Fruit fly (Drosophila melanogaster): ENCODE data around the gene XNP.

The XNP gene

DNA sequence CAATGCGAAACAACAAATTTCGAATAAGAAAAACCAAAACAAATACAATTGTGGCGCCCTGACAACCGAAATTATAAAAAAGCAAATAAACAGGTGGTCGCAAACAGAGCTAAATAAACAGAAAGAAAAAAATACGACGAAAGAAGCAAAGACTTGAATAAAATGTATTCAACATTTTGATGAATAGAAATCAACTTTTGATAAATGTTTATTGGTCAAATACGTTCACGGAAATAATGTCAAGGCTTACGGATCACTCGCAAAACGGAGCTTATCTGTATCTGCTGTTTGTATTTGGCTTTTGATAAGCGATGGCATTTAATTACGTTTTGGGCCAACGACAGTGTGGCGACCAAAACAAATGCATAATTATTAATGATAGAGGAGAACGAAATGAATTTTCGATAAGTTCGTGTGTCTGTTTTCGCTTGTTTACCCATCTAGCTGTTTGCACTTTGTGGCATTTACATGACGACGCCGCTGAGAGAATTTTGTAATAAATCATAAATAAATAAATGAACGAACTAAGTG is 29.4 kb downstream of the XNP start (continued):
- peak; percentile 74 for TF ChIP-seq CG8924 (tag; optimal IDR thresholded peaks at IDR 0.05)
- TF ChIP-seq CG11247 (GFP tag; IDR thresholded peaks at IDR 0.05) = no peak
- no peak for TF ChIP-seq CG4424 (GFP tag; optimal IDR thresholded peaks at IDR 0.05)
- no peak for TF ChIP-seq Pdp1 (GFP tag; optimal IDR thresholded peaks at IDR 0.05)
- peak; percentile 19 for TF ChIP-seq da (GFP tag; optimal IDR thresholded peaks at IDR 0.05)
- peak; percentile 43 for TF ChIP-seq Hand (GFP tag; optimal IDR thresholded peaks at IDR 0.05)
- TF ChIP-seq CG11695 (GFP tag; IDR thresholded peaks at IDR 0.05) = peak; percentile 19; the same call in 1 of the 3 replicates
- no peak for TF ChIP-seq vnd (GFP tag; IDR thresholded peaks at IDR 0.05; ENCODE audit: partially characterized antibody)
- no peak for TF ChIP-seq luna (GFP tag; optimal IDR thresholded peaks at IDR 0.05)
- no peak for TF ChIP-seq tna (GFP tag; IDR thresholded peaks at IDR 0.05; ENCODE audit: partially characterized antibody)
- TF ChIP-seq Lim3 (GFP tag; IDR thresholded peaks at IDR 0.05) = no peak
- peak; percentile 67 for TF ChIP-seq Vsx1 (GFP tag; optimal IDR thresholded peaks at IDR 0.05)
- peak; percentile 73 for TF ChIP-seq CG10209 (GFP tag; optimal IDR thresholded peaks at IDR 0.05)
- TF ChIP-seq Hr3 (GFP tag; optimal IDR thresholded peaks at IDR 0.05) = peak; percentile 7
- peak; percentile 26 for TF ChIP-seq CG18764 (GFP tag; optimal IDR thresholded peaks at IDR 0.05)
- TF ChIP-seq YL-1 (GFP tag; optimal IDR thresholded peaks at IDR 0.05) = peak; percentile 25
- TF ChIP-seq br (optimal IDR thresholded peaks at IDR 0.05) = no peak
- TF ChIP-seq CG18011 (GFP tag; optimal IDR thresholded peaks at IDR 0.05) = peak; percentile 23
- TF ChIP-seq CG14860 (GFP tag; IDR thresholded peaks at IDR 0.05; ENCODE audit: partially characterized antibody) = no peak
- TF ChIP-seq run (tag; optimal IDR thresholded peaks at IDR 0.05) = peak; percentile 87
- no peak for TF ChIP-seq CG8944 (GFP tag; optimal IDR thresholded peaks at IDR 0.05)
- TF ChIP-seq bowl (GFP tag; IDR thresholded peaks at IDR 0.05) = no peak
- no peak for TF ChIP-seq pros (GFP tag; optimal IDR thresholded peaks at IDR 0.05)
- TF ChIP-seq fru (optimal IDR thresholded peaks at IDR 0.05) = no peak
- TF ChIP-seq fd96Cb (tag; optimal IDR thresholded peaks at IDR 0.05) = no peak
- TF ChIP-seq onecut (GFP tag; IDR thresholded peaks at IDR 0.05) = no peak
- TF ChIP-seq Hsf (GFP tag; optimal IDR thresholded peaks at IDR 0.05) = peak; percentile 10
- TF ChIP-seq CG10274 (GFP tag; optimal IDR thresholded peaks at IDR 0.05) = no peak
- no peak for TF ChIP-seq hb (GFP tag; IDR thresholded peaks at IDR 0.05; ENCODE audit: partially characterized antibody)
- TF ChIP-seq Gug (GFP tag; IDR thresholded peaks at IDR 0.05) = no peak
- TF ChIP-seq pho (GFP tag; optimal IDR thresholded peaks at IDR 0.05) = no peak
- peak; percentile 76 for TF ChIP-seq lab (GFP tag; optimal IDR thresholded peaks at IDR 0.05)
- peak; percentile 56 for TF ChIP-seq caup (GFP tag; optimal IDR thresholded peaks at IDR 0.05; ENCODE audit: severe bottlenecking)
- TF ChIP-seq CG17361 (GFP tag; IDR thresholded peaks at IDR 0.05) = 0 out of 3 replicates have a peak, but pooled peaks have one; percentile 35
- no peak for TF ChIP-seq dati (GFP tag; IDR thresholded peaks at IDR 0.05)
- TF ChIP-seq D (optimal IDR thresholded peaks at IDR 0.05) = no peak
- TF ChIP-seq D (GFP tag; optimal IDR thresholded peaks at IDR 0.05) = peak; percentile 52
- 0 out of 2 replicates have a peak, but pooled peaks have one; percentile 16 for TF ChIP-seq CG1024 (GFP tag; IDR thresholded peaks at IDR 0.05)
- peak; percentile 73 for TF ChIP-seq CG7556 (GFP tag; optimal IDR thresholded peaks at IDR 0.05)
- TF ChIP-seq Rx (GFP tag; IDR thresholded peaks at IDR 0.05) = no peak
- peak; percentile 74 for TF ChIP-seq CG9727 (GFP tag; optimal IDR thresholded peaks at IDR 0.05)
- TF ChIP-seq phol (tag; optimal IDR thresholded peaks at IDR 0.05) = no peak
- no peak for TF ChIP-seq CG8281 (tag; optimal IDR thresholded peaks at IDR 0.05)
- no peak for TF ChIP-seq pan (optimal IDR thresholded peaks at IDR 0.05)
- no peak for TF ChIP-seq pan (GFP tag; optimal IDR thresholded peaks at IDR 0.05 in 1 of 2, IDR thresholded peaks at IDR 0.05 in 1 of 2)
- peak; percentile 42 for TF ChIP-seq CG10543 (GFP tag; optimal IDR thresholded peaks at IDR 0.05)
- TF ChIP-seq CG14014 (GFP tag; IDR thresholded peaks at IDR 0.05) = peak; percentile 26; the same call in 1 of the 2 replicates
- peak; percentile 65 for TF ChIP-seq salm (tag; optimal IDR thresholded peaks at IDR 0.05)
- TF ChIP-seq pfk (GFP tag; optimal IDR thresholded peaks at IDR 0.05) = peak; percentile 6
- peak; percentile 47 for TF ChIP-seq D19A (tag; optimal IDR thresholded peaks at IDR 0.05)
- no peak for TF ChIP-seq CG12942 (GFP tag; optimal IDR thresholded peaks at IDR 0.05)

All from whole organism, embryonic.